Worm (Caenorhabditis elegans): ENCODE data around the gene F41H10.12.
"Not testable (repeated sequence)": the region's sequence is repeated elsewhere in the genome, so short reads cannot be mapped to it uniquely, and the experiment has no call there.

F41H10.12 gene

DNA sequence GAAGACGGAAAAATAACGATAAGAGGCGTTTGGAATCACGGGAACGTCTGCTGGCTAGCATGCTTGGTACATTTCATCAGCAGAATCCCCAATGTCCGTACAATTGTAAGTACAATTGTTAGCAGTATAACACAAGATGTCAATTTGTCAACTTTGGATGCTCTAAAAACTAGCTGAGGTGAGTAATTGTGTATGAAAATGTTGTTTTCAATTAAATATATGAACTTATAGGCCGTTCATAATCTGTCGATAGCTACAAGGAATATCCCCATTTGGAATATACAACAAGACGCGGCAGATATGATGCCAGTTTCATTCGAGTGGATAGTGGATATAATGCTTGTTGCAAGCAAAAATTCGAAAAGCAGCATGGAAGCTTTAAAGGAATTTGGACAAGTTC, at the start of gene F41H10.12:
F41H10.12 (plus strand) TSS at position 301 of the 400 bp plus-strand sequence.
- no peak for TF ChIP-seq pes-1 (GFP tag; IDR thresholded peaks at IDR 0.05)
- no peak for TF ChIP-seq aly-1 (tag; optimal IDR thresholded peaks at IDR 0.05)
- no peak for TF ChIP-seq ceh-36 (tag; optimal IDR thresholded peaks at IDR 0.05)
- TF ChIP-seq tbx-11 (GFP tag; IDR thresholded peaks at IDR 0.05), result no peak
- no peak for TF ChIP-seq hmbx-1 (tag; optimal IDR thresholded peaks at IDR 0.05)
- no peak for TF ChIP-seq sea-1 (GFP tag; conservative IDR thresholded peaks at IDR 0.05)
- no peak for TF ChIP-seq scrt-1 (GFP tag; IDR thresholded peaks at IDR 0.05)
- no peak for TF ChIP-seq hmg-4 (GFP tag; optimal IDR thresholded peaks at IDR 0.05)

DNA sequence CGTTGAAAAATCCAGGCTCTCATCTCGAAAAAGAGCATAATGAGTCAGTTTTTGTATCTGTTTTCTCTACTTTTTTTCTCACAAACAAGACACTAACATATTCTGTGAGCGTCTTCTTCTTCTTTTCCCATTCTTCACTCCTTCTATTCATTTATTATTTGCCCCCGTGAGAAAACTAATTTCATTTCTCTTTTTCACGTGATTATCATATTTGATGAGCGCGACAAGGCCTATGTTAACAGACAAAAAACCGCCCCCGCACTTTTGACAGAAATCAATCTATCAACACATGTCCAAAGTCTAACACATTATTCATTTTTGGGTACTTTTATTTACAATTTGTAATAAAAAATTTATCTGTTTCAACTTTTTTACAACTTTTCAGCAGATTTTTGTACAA, 47.5 kb upstream of the F41H10.12 start:
- no peak for TF ChIP-seq pes-1 (GFP tag; IDR thresholded peaks at IDR 0.05)
- TF ChIP-seq hmbx-1 (tag; optimal IDR thresholded peaks at IDR 0.05), result no peak
- TF ChIP-seq scrt-1 (GFP tag; IDR thresholded peaks at IDR 0.05), result no peak
- no peak for TF ChIP-seq tbx-37 (GFP tag; conservative IDR thresholded peaks at IDR 0.05)
- TF ChIP-seq ceh-13 (GFP tag; optimal IDR thresholded peaks at IDR 0.05), result no peak
- no peak for TF ChIP-seq aly-1 (tag; optimal IDR thresholded peaks at IDR 0.05)
- no peak for TF ChIP-seq hnd-1 (tag; optimal IDR thresholded peaks at IDR 0.05)
- TF ChIP-seq ets-7 (tag; optimal IDR thresholded peaks at IDR 0.05), result no peak
- no peak for TF ChIP-seq tbx-11 (GFP tag; IDR thresholded peaks at IDR 0.05)
- no peak for TF ChIP-seq hmg-4 (GFP tag; optimal IDR thresholded peaks at IDR 0.05)
- no peak for TF ChIP-seq tra-4 (tag; optimal IDR thresholded peaks at IDR 0.05)
- no peak for TF ChIP-seq F13C5.2 (tag; optimal IDR thresholded peaks at IDR 0.05)
- no peak for TF ChIP-seq flt-1 (GFP tag; IDR thresholded peaks at IDR 0.05)
- TF ChIP-seq sea-1 (GFP tag; conservative IDR thresholded peaks at IDR 0.05), result no peak
- no peak for TF ChIP-seq ama-1 (optimal IDR thresholded peaks at IDR 0.05)
- TF ChIP-seq ceh-36 (tag; optimal IDR thresholded peaks at IDR 0.05), result no peak
- TF ChIP-seq B0310.2 (tag; optimal IDR thresholded peaks at IDR 0.05), result no peak

DNA sequence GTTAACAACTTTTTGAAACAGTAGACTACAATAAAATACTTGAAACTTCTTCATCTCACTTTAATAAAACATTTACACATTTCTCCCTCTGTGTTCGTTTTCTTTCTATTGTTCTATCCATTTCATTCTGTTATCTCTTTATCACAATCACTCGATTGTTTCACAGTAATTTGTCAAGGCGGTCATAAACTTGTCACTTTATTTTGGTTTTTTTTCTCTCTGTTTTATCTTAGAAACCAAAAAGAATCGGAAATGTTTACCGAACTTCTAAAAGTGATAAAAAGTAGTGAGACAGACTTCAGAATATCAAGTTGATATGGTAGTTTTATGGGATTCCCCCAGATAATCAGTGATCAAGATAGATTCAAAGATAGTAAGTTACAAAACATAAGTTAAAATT, 45.9 kb upstream of the F41H10.12 start, which contains the start of gene Y4C6B.2:
Y4C6B.2 (plus strand) TSS at position 320 of the 400 bp plus-strand sequence.
- TF ChIP-seq ama-1 (optimal IDR thresholded peaks at IDR 0.05) (no peak), B0310.2 (tag; optimal IDR thresholded peaks at IDR 0.05) (no peak), tbx-11 (GFP tag; IDR thresholded peaks at IDR 0.05) (no peak), scrt-1 (GFP tag; IDR thresholded peaks at IDR 0.05) (no peak), F13C5.2 (tag; optimal IDR thresholded peaks at IDR 0.05) (no peak), hnd-1 (tag; optimal IDR thresholded peaks at IDR 0.05) (no peak), ceh-13 (GFP tag; optimal IDR thresholded peaks at IDR 0.05) (no peak), tbx-37 (GFP tag; conservative IDR thresholded peaks at IDR 0.05) (no peak)

DNA sequence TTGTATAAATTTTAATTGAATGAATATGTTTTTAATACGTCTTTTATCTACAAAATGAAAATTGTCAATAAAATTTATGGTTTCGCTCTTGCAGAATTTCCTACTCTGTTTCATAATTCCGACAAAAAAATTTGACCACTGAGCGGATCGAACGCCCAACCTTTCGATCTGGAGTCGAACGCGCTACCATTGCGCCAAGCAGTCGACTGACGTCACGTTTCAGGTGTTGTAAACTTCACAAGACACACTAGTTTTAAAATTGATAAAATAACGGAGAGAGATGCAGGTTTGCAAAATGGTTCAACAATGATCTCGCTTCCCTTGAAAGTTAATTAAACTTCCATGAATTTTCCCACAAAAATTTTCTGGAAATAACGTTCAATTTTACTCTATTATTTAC, 41.0 kb upstream of the F41H10.12 start:
- TF ChIP-seq ama-1 (optimal IDR thresholded peaks at IDR 0.05) (no peak), flt-1 (GFP tag; IDR thresholded peaks at IDR 0.05) (no peak), tbx-11 (GFP tag; IDR thresholded peaks at IDR 0.05) (no peak), hmbx-1 (tag; optimal IDR thresholded peaks at IDR 0.05) (no peak), tra-4 (tag; optimal IDR thresholded peaks at IDR 0.05) (no peak), hmg-4 (GFP tag; optimal IDR thresholded peaks at IDR 0.05) (no peak), ceh-13 (GFP tag; optimal IDR thresholded peaks at IDR 0.05) (no peak)

DNA sequence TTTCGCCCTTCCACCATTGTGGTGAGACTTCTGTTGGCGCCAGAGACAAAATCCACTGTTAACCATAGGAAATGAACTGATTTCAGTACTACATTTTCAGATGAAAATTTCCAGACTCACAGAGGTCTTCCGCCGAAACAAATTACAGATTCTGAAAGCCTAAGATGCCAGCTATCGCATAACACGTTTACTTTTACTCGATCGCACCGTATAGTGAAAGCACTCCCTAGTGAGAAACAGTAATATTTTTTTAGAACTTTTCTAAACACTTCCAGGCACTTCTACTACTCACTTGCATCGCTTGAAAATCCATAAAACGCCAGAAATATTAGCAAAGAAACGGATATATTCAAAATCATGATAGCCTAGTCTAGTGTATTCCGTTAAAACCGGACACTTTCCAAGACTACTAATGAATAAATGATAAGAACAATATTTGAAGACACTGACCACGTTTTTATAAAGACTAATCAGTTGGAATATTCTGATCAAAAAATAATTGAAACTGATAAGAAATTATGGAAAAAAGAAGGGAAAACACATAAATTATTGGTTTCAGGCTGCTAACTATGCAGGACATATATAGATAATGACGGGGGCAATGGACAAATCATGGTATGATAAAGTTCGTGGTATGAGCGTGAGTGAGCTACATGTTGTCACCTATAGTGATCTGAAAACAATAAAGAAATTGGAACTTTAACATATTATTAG, 34.5 kb upstream of the F41H10.12 start, which contains the start of gene gba-4:
gba-4 (minus strand) TSS at position 418 of the 714 bp plus-strand sequence.
- TF ChIP-seq sea-1 (GFP tag; conservative IDR thresholded peaks at IDR 0.05); ama-1 (optimal IDR thresholded peaks at IDR 0.05); ets-7 (tag; optimal IDR thresholded peaks at IDR 0.05): not testable (repeated sequence)

DNA sequence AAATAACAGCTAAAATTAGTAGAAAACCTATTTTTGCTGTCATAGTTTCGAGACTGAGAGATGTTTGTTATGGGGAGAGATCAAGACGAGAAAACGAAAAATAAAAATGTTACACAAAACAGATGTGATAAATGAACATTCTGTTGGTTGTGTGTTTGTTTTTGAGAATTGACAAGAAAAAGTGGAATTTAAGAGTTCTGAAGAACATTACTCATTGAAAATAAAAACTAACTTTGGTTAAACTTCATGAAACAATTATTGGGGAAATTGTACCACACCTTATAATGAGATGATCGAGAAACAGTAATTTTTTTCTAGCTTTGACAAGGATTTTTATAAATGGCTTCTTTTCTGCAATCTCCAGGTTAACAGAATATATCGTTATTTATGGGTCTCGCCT, 31.8 kb upstream of the F41H10.12 start, which contains the start of gene Y4C6B.7:
Y4C6B.7 (minus strand) TSS at position 101 of the 400 bp plus-strand sequence.
- TF ChIP-seq tra-4 (tag; optimal IDR thresholded peaks at IDR 0.05) (no peak), pes-1 (GFP tag; IDR thresholded peaks at IDR 0.05) (no peak), ets-7 (tag; optimal IDR thresholded peaks at IDR 0.05) (no peak), tbx-37 (GFP tag; conservative IDR thresholded peaks at IDR 0.05) (no peak), ceh-13 (GFP tag; optimal IDR thresholded peaks at IDR 0.05) (no peak), hmg-4 (GFP tag; optimal IDR thresholded peaks at IDR 0.05) (no peak), flt-1 (GFP tag; IDR thresholded peaks at IDR 0.05) (no peak), ama-1 (optimal IDR thresholded peaks at IDR 0.05) (no peak), hnd-1 (tag; optimal IDR thresholded peaks at IDR 0.05) (no peak), sea-1 (GFP tag; conservative IDR thresholded peaks at IDR 0.05) (no peak), hmbx-1 (tag; optimal IDR thresholded peaks at IDR 0.05) (no peak), B0310.2 (tag; optimal IDR thresholded peaks at IDR 0.05) (no peak)

DNA sequence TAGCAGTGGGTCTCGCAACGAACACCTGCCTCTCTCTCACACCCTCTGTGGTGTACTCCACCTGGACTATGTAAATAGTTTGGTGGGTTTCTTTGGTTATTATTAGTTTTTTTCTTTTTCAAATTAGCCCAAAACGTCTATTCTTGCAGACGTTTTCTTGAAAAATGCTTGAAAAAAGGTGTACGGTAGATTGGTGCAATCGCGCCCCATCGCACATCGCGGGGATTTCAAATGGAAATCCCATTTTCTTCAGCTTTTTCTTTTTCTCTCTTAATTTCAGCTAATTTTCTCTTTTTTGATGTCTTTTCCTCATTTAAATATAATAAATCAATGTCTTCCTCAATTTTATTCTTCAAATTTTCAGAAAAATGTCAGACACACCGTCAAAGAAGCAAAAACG, 31.0 kb upstream of the F41H10.12 start, which contains the start of gene Y4C6B.1:
Y4C6B.1 (plus strand) TSS at position 365 of the 400 bp plus-strand sequence.
- TF ChIP-seq sea-1 (GFP tag; conservative IDR thresholded peaks at IDR 0.05), result no peak
- 0 out of 2 replicates have a peak, but pooled peaks have one; percentile 41 for TF ChIP-seq pes-1 (GFP tag; IDR thresholded peaks at IDR 0.05)

DNA sequence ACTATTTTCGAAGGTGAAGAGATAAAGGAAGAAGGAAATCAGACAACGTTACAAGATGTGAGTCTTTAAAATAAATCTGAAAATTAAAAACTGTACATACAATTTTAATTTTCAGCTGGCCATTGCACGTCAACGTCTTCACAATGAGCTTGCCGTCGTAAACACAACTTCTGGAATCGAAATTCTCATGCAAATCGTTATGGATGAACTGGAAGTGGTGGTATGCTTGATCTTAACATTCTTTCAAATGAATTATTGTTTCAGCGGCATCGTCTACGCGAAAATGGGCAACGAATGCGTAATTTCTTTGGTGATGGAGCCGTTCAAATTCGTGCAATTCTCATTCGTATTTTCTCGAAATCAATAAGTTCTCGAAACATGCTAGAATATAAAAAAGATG, 30.6 kb upstream of the F41H10.12 start:
- no peak for TF ChIP-seq tra-4 (tag; optimal IDR thresholded peaks at IDR 0.05)
- TF ChIP-seq hmbx-1 (tag; optimal IDR thresholded peaks at IDR 0.05), result no peak
- TF ChIP-seq flt-1 (GFP tag; IDR thresholded peaks at IDR 0.05), result no peak
- TF ChIP-seq F13C5.2 (tag; optimal IDR thresholded peaks at IDR 0.05), result no peak
